Worm (Caenorhabditis elegans) whole organism, young adult: ENCODE measurements around the gene Y39A1A.9.
A peak's percentile ranks its signal among the peaks of the same experiment; 100 is the strongest.

Experiments used
- B0336.3 ChIP-seq: fragments of 200-800 bp; sonication (Bioruptor generic); IDR thresholded peaks from 2 replicates; pipeline ENCODE4 v1.3.6; 2022; ENCODE audit warnings: missing genetic modification characterization, missing compliant biosample characterization
- F10E7.11 ChIP-seq: sonication (generic microtip); optimal IDR thresholded peaks from 2 replicates; lab custom pipeline; 2017; ENCODE audit warnings: mild to moderate bottlenecking, missing genetic modification characterization, moderate library complexity, missing compliant biosample characterization
- F39B2.1 ChIP-seq: fragments of 200-800 bp; sonication (Bioruptor generic); IDR thresholded peaks from 2 replicates; pipeline ENCODE4 v1.3.6; 2022; ENCODE audit warnings: missing genetic modification reagents, missing genetic modification characterization, missing compliant biosample characterization
- K12H6.12 ChIP-seq: fragments of 200-800 bp; sonication (Bioruptor generic); optimal IDR thresholded peaks from 2 replicates; lab custom pipeline; 2018; ENCODE audit warnings: mild to moderate bottlenecking, missing genetic modification characterization, missing compliant biosample characterization
- Y56A3A.18 ChIP-seq: fragments of 200-800 bp; sonication (Bioruptor generic); IDR thresholded peaks from 2 replicates; pipeline ENCODE4 v1.3.6; 2022; ENCODE audit warnings: missing genetic modification reagents, missing genetic modification characterization, missing compliant biosample characterization
- Y79H2A.3 ChIP-seq: fragments of 200-800 bp; sonication (Bioruptor generic); conservative IDR thresholded peaks from 2 replicates; pipeline ENCODE4 v1.3.6; 2022; ENCODE audit warnings: missing genetic modification reagents, missing genetic modification characterization, missing compliant biosample characterization
- aptf-2 ChIP-seq: fragments of 200-800 bp; sonication (Bioruptor generic); conservative IDR thresholded peaks from 2 replicates; pipeline ENCODE4 v1.3.6; 2022; ENCODE audit warnings: missing genetic modification reagents, missing genetic modification characterization, missing compliant biosample characterization
- attf-5 ChIP-seq: fragments of 200-800 bp; sonication (Bioruptor generic); optimal IDR thresholded peaks from 2 replicates; lab custom pipeline; 2018; ENCODE audit warnings: mild to moderate bottlenecking, missing genetic modification characterization, missing compliant biosample characterization
- bed-2 ChIP-seq: fragments of 200-800 bp; sonication (Bioruptor generic); IDR thresholded peaks from 2 replicates; pipeline ENCODE4 v1.3.6; 2022; ENCODE audit warnings: missing genetic modification reagents, missing genetic modification characterization, missing compliant biosample characterization
- cebp-1 ChIP-seq, 2 experiments: fragments of 200-800 bp in 1 of 2; sonication (Bioruptor generic) in 1 of 2; sonication (generic microtip) in 1 of 2; IDR thresholded peaks in 1 of 2; optimal IDR thresholded peaks in 1 of 2; 2 replicates each; pipeline versions ENCODE4 v1.3.6 to Lab custom; 2017 to 2022; ENCODE audit warnings: missing compliant biosample characterization in 2 of 2, missing genetic modification characterization in 2 of 2, mild to moderate bottlenecking in 1 of 2, missing genetic modification reagents in 1 of 2, moderate library complexity in 1 of 2
- ceh-100 ChIP-seq: fragments of 200-800 bp; sonication (Bioruptor generic); IDR thresholded peaks from 2 replicates; pipeline ENCODE4 v1.3.6; 2022; ENCODE audit warnings: missing genetic modification reagents, missing genetic modification characterization, missing compliant biosample characterization
- ceh-40 ChIP-seq: fragments of 200-800 bp; sonication (Bioruptor generic); IDR thresholded peaks from 2 replicates; pipeline ENCODE4 v1.3.6; 2022; ENCODE audit warnings: missing genetic modification characterization, missing compliant biosample characterization
- ceh-79 ChIP-seq: sonication (generic microtip); optimal IDR thresholded peaks from 2 replicates; lab custom pipeline; 2017; ENCODE audit warnings: mild to moderate bottlenecking, missing genetic modification characterization, missing compliant biosample characterization
- ceh-91 ChIP-seq: fragments of 200-800 bp; sonication (Bioruptor generic); IDR thresholded peaks from 2 replicates; pipeline ENCODE4 v1.3.6; 2022; ENCODE audit warnings: missing genetic modification reagents, missing genetic modification characterization, missing compliant biosample characterization
- dox-1 ChIP-seq: fragments of 200-800 bp; sonication (Bioruptor generic); IDR thresholded peaks from 2 replicates; pipeline ENCODE4 v1.3.6; 2022; ENCODE audit warnings: missing genetic modification reagents, missing genetic modification characterization, missing compliant biosample characterization
- dpl-1 ChIP-seq: fragments of 150-350 bp; optimal IDR thresholded peaks from 2 replicates; lab custom pipeline; 2014; ENCODE audit warnings: missing biosample characterization, missing genetic modification reagents, missing genetic modification characterization
- efl-1 ChIP-seq: fragments of 150-350 bp; optimal IDR thresholded peaks from 2 replicates; lab custom pipeline; 2014; ENCODE audit warnings: missing biosample characterization, missing genetic modification reagents, missing genetic modification characterization
- egl-44 ChIP-seq: fragments of 200-800 bp; sonication (Bioruptor generic); IDR thresholded peaks from 2 replicates; pipeline ENCODE4 v1.3.6; 2022; ENCODE audit warnings: missing genetic modification reagents, missing genetic modification characterization, missing compliant biosample characterization
- ekl-4 ChIP-seq: fragments of 200-800 bp; sonication (Bioruptor generic); IDR thresholded peaks from 2 replicates; pipeline ENCODE4 v1.3.6; 2022; ENCODE audit warnings: missing genetic modification reagents, missing genetic modification characterization, missing compliant biosample characterization
- gei-17 ChIP-seq: fragments of 200-800 bp; sonication (Bioruptor generic); optimal IDR thresholded peaks from 2 replicates; lab custom pipeline; 2018; ENCODE audit warnings: mild to moderate bottlenecking, missing genetic modification characterization, missing compliant biosample characterization
- hmg-1.2 ChIP-seq: fragments of 200-800 bp; sonication (Bioruptor generic); IDR thresholded peaks from 2 replicates; pipeline ENCODE4 v1.3.6; 2022; ENCODE audit warnings: missing genetic modification reagents, missing genetic modification characterization, missing compliant biosample characterization
- hrde-1 ChIP-seq: sonication (generic microtip); optimal IDR thresholded peaks from 2 replicates; lab custom pipeline; 2016; ENCODE audit warnings: missing genetic modification characterization, mild to moderate bottlenecking, missing compliant biosample characterization, moderate library complexity, missing genotype, missing genetic modification reagents, borderline replicate concordance
- hsf-1 ChIP-seq: fragments of 200-800 bp; sonication (Bioruptor generic); IDR thresholded peaks from 2 replicates; pipeline ENCODE4 v1.3.6; 2022; ENCODE audit warnings: missing genetic modification reagents, missing genetic modification characterization, missing compliant biosample characterization
- let-526 ChIP-seq: fragments of 200-800 bp; sonication (Bioruptor generic); IDR thresholded peaks from 2 replicates; pipeline ENCODE4 v1.3.6; 2022; ENCODE audit warnings: missing genetic modification reagents, missing genetic modification characterization, missing compliant biosample characterization
- lin-35 ChIP-seq, 3 experiments: fragments of 150-350 bp in 2 of 3; sonication (generic microtip) in 1 of 3; optimal IDR thresholded peaks; 2 replicates each; lab custom pipeline; 2014 to 2018; ENCODE audit warnings: missing biosample characterization in 3 of 3, missing genetic modification characterization in 3 of 3, missing genetic modification reagents in 3 of 3
- lin-40 ChIP-seq: sonication (generic microtip); optimal IDR thresholded peaks from 2 replicates; lab custom pipeline; 2016; ENCODE audit warnings: missing genetic modification characterization, mild to moderate bottlenecking, missing compliant biosample characterization, missing genotype, missing genetic modification reagents
- madf-3 ChIP-seq: fragments of 200-800 bp; sonication (Bioruptor generic); IDR thresholded peaks from 2 replicates; pipeline ENCODE4 v1.3.6; 2022; ENCODE audit warnings: missing genetic modification reagents, missing genetic modification characterization, missing compliant biosample characterization
- mcd-1 ChIP-seq: fragments of 200-800 bp; sonication (Bioruptor generic); IDR thresholded peaks from 2 replicates; pipeline ENCODE4 v1.3.6; 2022; ENCODE audit warnings: missing genetic modification reagents, missing genetic modification characterization, missing compliant biosample characterization
- nfya-1 ChIP-seq: sonication (generic microtip); optimal IDR thresholded peaks from 2 replicates; lab custom pipeline; 2017; ENCODE audit warnings: antibody characterized with exemption, missing compliant biosample characterization, missing genetic modification characterization, borderline replicate concordance; ENCODE audit not compliant: insufficient read depth
- nfyb-1 ChIP-seq: fragments of 200-800 bp; sonication (Bioruptor generic); IDR thresholded peaks from 2 replicates; pipeline ENCODE4 v1.3.6; 2022; ENCODE audit warnings: missing genetic modification reagents, missing genetic modification characterization, missing compliant biosample characterization
- nhr-27 ChIP-seq: fragments of 200-800 bp; sonication (Bioruptor generic); optimal IDR thresholded peaks from 2 replicates; lab custom pipeline; 2018; ENCODE audit warnings: mild to moderate bottlenecking, missing genetic modification characterization, moderate library complexity, missing compliant biosample characterization
- nhr-80 ChIP-seq: sonication (generic microtip); optimal IDR thresholded peaks from 2 replicates; lab custom pipeline; 2016; ENCODE audit warnings: missing genetic modification characterization, missing compliant biosample characterization
- pbrm-1 ChIP-seq: fragments of 200-800 bp; sonication (Bioruptor generic); IDR thresholded peaks from 2 replicates; pipeline ENCODE4 v1.3.6; 2022; ENCODE audit warnings: missing genetic modification reagents, missing genetic modification characterization, missing compliant biosample characterization
- rcor-1 ChIP-seq: fragments of 200-800 bp; sonication (Bioruptor generic); IDR thresholded peaks from 2 replicates; pipeline ENCODE4 v1.3.6; 2022; ENCODE audit warnings: missing genetic modification reagents, missing genetic modification characterization, missing compliant biosample characterization
- repo-1 ChIP-seq: sonication (generic microtip); optimal IDR thresholded peaks from 2 replicates; lab custom pipeline; 2017; ENCODE audit warnings: mild to moderate bottlenecking, missing genetic modification characterization, missing compliant biosample characterization
- unc-62 ChIP-seq: fragments of 150-350 bp; optimal IDR thresholded peaks from 2 replicates; lab custom pipeline; 2014; ENCODE audit warnings: missing biosample characterization, missing genetic modification reagents, missing genetic modification characterization
- ztf-25 ChIP-seq: fragments of 200-800 bp; sonication (Bioruptor generic); IDR thresholded peaks from 2 replicates; pipeline ENCODE4 v1.3.6; 2022; ENCODE audit warnings: missing genetic modification reagents, missing genetic modification characterization, missing compliant biosample characterization

Gene Y39A1A.9

ce11 chrIII:10652833-10653232 lies 19.5 kb upstream of the Y39A1A.9 start:
- no peak for TF ChIP-seq hsf-1
- no peak for TF ChIP-seq B0336.3
- TF ChIP-seq F39B2.1 (GFP tag; lab: Robert Waterston, UW): no peak
- TF ChIP-seq F10E7.11: no peak
- no peak for TF ChIP-seq ekl-4 (GFP tag; lab: Robert Waterston, UW)
- TF ChIP-seq dox-1: no peak
- TF ChIP-seq, all 124 proteins: peak for 0

ce11 chrIII:10651634-10652033 lies 18.3 kb upstream of the Y39A1A.9 start:
- TF ChIP-seq pbrm-1 (no peak), K12H6.12 (tag; lab: Kevin White, UChicago) (peak; percentile 9), mcd-1 (peak; percentile 45; the same call in 1 of the 2 replicates), hmg-1.2 (peak; percentile 99), cebp-1 (GFP tag; IDR thresholded peaks at IDR 0.05; lab: Robert Waterston, UW) (no peak), cebp-1 (tag; optimal IDR thresholded peaks at IDR 0.05; lab: Kevin White, UChicago) (peak; percentile 40), lin-40 (tag; lab: Kevin White, UChicago) (peak; percentile 26), ceh-79 (tag; lab: Kevin White, UChicago) (peak; percentile 12), egl-44 (GFP tag; lab: Robert Waterston, UW) (0 out of 2 replicates have a peak, but pooled peaks have one; percentile 23), nfya-1 (tag; lab: Kevin White, UChicago) (no peak), madf-3 (GFP tag; lab: Robert Waterston, UW) (no peak), ekl-4 (GFP tag; lab: Robert Waterston, UW) (no peak; the same call in 1 of the 2 replicates), ceh-91 (GFP tag; lab: Robert Waterston, UW) (no peak), attf-5 (GFP tag; lab: Kevin White, UChicago) (peak; percentile 18), efl-1 (no peak), nfyb-1 (GFP tag; lab: Robert Waterston, UW) (peak; percentile 52; the same call in 1 of the 2 replicates)
- TF ChIP-seq, all 124 proteins: peak for 9

- TF ChIP-seq ceh-79 (tag; lab: Kevin White, UChicago): no peak
- TF ChIP-seq aptf-2 (GFP tag; lab: Robert Waterston, UW): no peak
- TF ChIP-seq gei-17 (GFP tag; lab: Kevin White, UChicago): no peak
- TF ChIP-seq bed-2 (GFP tag; lab: Robert Waterston, UW): no peak
- TF ChIP-seq let-526 (GFP tag; lab: Robert Waterston, UW): no peak
- no peak for TF ChIP-seq repo-1 (tag; lab: Kevin White, UChicago)
- no peak for TF ChIP-seq rcor-1 (GFP tag; lab: Robert Waterston, UW)
- TF ChIP-seq nhr-27 (tag; lab: Kevin White, UChicago): no peak
- no peak for TF ChIP-seq Y56A3A.18 (GFP tag; lab: Robert Waterston, UW)
- no peak for TF ChIP-seq nhr-80
- no peak for TF ChIP-seq Y79H2A.3 (GFP tag; lab: Robert Waterston, UW)
- no peak for TF ChIP-seq hrde-1
- TF ChIP-seq ceh-100 (GFP tag; lab: Robert Waterston, UW): no peak
- TF ChIP-seq dpl-1 (GFP tag; lab: Kevin White, UChicago): no peak
- no peak for TF ChIP-seq unc-62
- TF ChIP-seq lin-35 (GFP tag; optimal IDR thresholded peaks at IDR 0.05; lab: Kevin White, UChicago): no peak
- TF ChIP-seq ceh-40 (GFP tag; lab: Robert Waterston, UW): no peak
- no peak for TF ChIP-seq ztf-25 (GFP tag; lab: Robert Waterston, UW)
- TF ChIP-seq ekl-4 (GFP tag; lab: Robert Waterston, UW): no peak
- no peak for TF ChIP-seq B0336.3
Observed at ce11 chrIII:10649219-10649618, 15.9 kb upstream of the Y39A1A.9 start, which contains the start of gene emg-1. emg-1 (plus strand) TSS chrIII:10649519.
